Worm (Caenorhabditis elegans): Measurements from ENCODE around the gene col-113.
A peak's percentile ranks its signal among the peaks of the same experiment; 100 is the strongest.

The col-113 gene

ce11 chrIV:7178942-7179341, 26.6 kb upstream of the col-113 start, which contains the start of gene C42D4.3:
TSS of gene C42D4.3 (plus strand) at chrIV:7179239.
- TF ChIP-seq ceh-63 (GFP tag; optimal IDR thresholded peaks at IDR 0.05) (no peak), egl-27 (tag; optimal IDR thresholded peaks at IDR 0.05) (no peak), pax-3 (tag; optimal IDR thresholded peaks at IDR 0.05) (no peak), pqm-1 (tag; optimal IDR thresholded peaks at IDR 0.05) (no peak), hlh-4 (tag; optimal IDR thresholded peaks at IDR 0.05) (no peak), nhr-47 (tag; optimal IDR thresholded peaks at IDR 0.05) (no peak), alr-1 (tag; optimal IDR thresholded peaks at IDR 0.05; ENCODE audit: borderline replicate concordance) (no peak)

ce11 chrIV:7176887-7177286, 24.6 kb upstream of the col-113 start, which contains the start of gene str-44:
TSS of gene str-44 (plus strand) at chrIV:7177187.
- TF ChIP-seq lin-35 (GFP tag; optimal IDR thresholded peaks at IDR 0.05): no peak
- no peak for TF ChIP-seq alr-1 (tag; optimal IDR thresholded peaks at IDR 0.05; ENCODE audit: borderline replicate concordance)

- TF ChIP-seq aha-1 (tag; optimal IDR thresholded peaks at IDR 0.05): no peak
- TF ChIP-seq alr-1 (tag; optimal IDR thresholded peaks at IDR 0.05; ENCODE audit: borderline replicate concordance): no peak
- no peak for TF ChIP-seq lin-35 (GFP tag; optimal IDR thresholded peaks at IDR 0.05)
- TF ChIP-seq ztf-11 (tag; optimal IDR thresholded peaks at IDR 0.05): no peak
- no peak for TF ChIP-seq aly-2 (tag; optimal IDR thresholded peaks at IDR 0.05)
- TF ChIP-seq unc-86 (tag; optimal IDR thresholded peaks at IDR 0.05): no peak
- no peak for TF ChIP-seq dsc-1 (tag; optimal IDR thresholded peaks at IDR 0.05)
- no peak for TF ChIP-seq ets-5 (GFP tag; IDR thresholded peaks at IDR 0.05)
- TF ChIP-seq zip-4 (GFP tag; optimal IDR thresholded peaks at IDR 0.05): no peak
Observed at ce11 chrIV:7175346-7175745, 23.0 kb upstream of the col-113 start, which contains the start of gene C42D4.19. TSS of gene C42D4.19 (plus strand) at chrIV:7175646.

- TF ChIP-seq sox-4 (tag; optimal IDR thresholded peaks at IDR 0.05): peak; percentile 39
- no peak for TF ChIP-seq nhr-12 (tag; optimal IDR thresholded peaks at IDR 0.05)
- no peak for TF ChIP-seq unc-98 (GFP tag; IDR thresholded peaks at IDR 0.05)
Observed at ce11 chrIV:7173489-7173888, 21.2 kb upstream of the col-113 start, which contains the start of gene str-1. TSS of gene str-1 (plus strand) at chrIV:7173789.

- TF ChIP-seq hlh-4 (tag; optimal IDR thresholded peaks at IDR 0.05) (no peak), dpl-1 (GFP tag; optimal IDR thresholded peaks at IDR 0.05) (no peak), lin-14 (GFP tag; optimal IDR thresholded peaks at IDR 0.05) (no peak), unc-62 (GFP tag; optimal IDR thresholded peaks at IDR 0.05) (no peak), dsc-1 (tag; optimal IDR thresholded peaks at IDR 0.05) (no peak), ama-1 (optimal IDR thresholded peaks at IDR 0.05) (no peak), nhr-85 (tag) (no peak), efl-3 (GFP tag; optimal IDR thresholded peaks at IDR 0.05) (no peak), skn-1 (tag; optimal IDR thresholded peaks at IDR 0.05) (no peak), sup-37 (GFP tag; optimal IDR thresholded peaks at IDR 0.05) (no peak), Y116A8C.19 (tag; optimal IDR thresholded peaks at IDR 0.05; ENCODE audit: borderline replicate concordance) (no peak), nhr-76 (tag; optimal IDR thresholded peaks at IDR 0.05) (no peak)
Observed at ce11 chrIV:7171222-7171621, 18.9 kb upstream of the col-113 start, which contains the start of gene str-220. TSS of gene str-220 (minus strand) at chrIV:7171322.

- no peak for TF ChIP-seq ztf-4 (tag; optimal IDR thresholded peaks at IDR 0.05)
- no peak for TF ChIP-seq sptf-1 (tag; optimal IDR thresholded peaks at IDR 0.05)
- TF ChIP-seq unc-130 (tag; optimal IDR thresholded peaks at IDR 0.05): no peak
- no peak for TF ChIP-seq egl-27 (tag; optimal IDR thresholded peaks at IDR 0.05)
- TF ChIP-seq ceh-90 (tag; optimal IDR thresholded peaks at IDR 0.05): no peak
- TF ChIP-seq grh-1 (GFP tag; IDR thresholded peaks at IDR 0.05): no peak
- no peak for TF ChIP-seq pax-3 (tag; optimal IDR thresholded peaks at IDR 0.05)
- peak in 1 of 2 experiments; percentile 20 for TF ChIP-seq lsy-2 (tag; optimal IDR thresholded peaks at IDR 0.05)
- TF ChIP-seq nhr-237 (tag; optimal IDR thresholded peaks at IDR 0.05): no peak
- peak in 1 of 2 experiments; percentile 47 for TF ChIP-seq mdl-1 (tag; optimal IDR thresholded peaks at IDR 0.05)
- no peak for TF ChIP-seq C04F5.9 (tag; optimal IDR thresholded peaks at IDR 0.05)
- TF ChIP-seq nhr-11 (tag; optimal IDR thresholded peaks at IDR 0.05): no peak
- TF ChIP-seq F16B12.6 (tag; optimal IDR thresholded peaks at IDR 0.05): peak; percentile 82
- TF ChIP-seq xbp-1 (tag; optimal IDR thresholded peaks at IDR 0.05): no peak
- TF ChIP-seq nhr-28 (tag; optimal IDR thresholded peaks at IDR 0.05): no peak
- TF ChIP-seq nhr-47 (tag; optimal IDR thresholded peaks at IDR 0.05): peak; percentile 5
- TF ChIP-seq hpl-2 (GFP tag; optimal IDR thresholded peaks at IDR 0.05): no peak
- no peak for TF ChIP-seq pqm-1 (tag; optimal IDR thresholded peaks at IDR 0.05)
Observed at ce11 chrIV:7167983-7168760, 15.9 kb upstream of the col-113 start, which contains the start of gene skr-16. TSS of gene skr-16 (plus strand) at chrIV:7168710.

All from whole organism, L1 larva.